Fruit fly (Drosophila melanogaster) whole organism, embryonic: Measurements from ENCODE around the gene Eno.
A peak's percentile ranks its signal among the peaks of the same experiment; 100 is the strongest.

Source experiments
- Ada2b ChIP-seq: fragments of 200-800 bp; sonication (Bioruptor generic); IDR thresholded peaks from 2 replicates; pipeline ENCODE4 v1.3.6; 2022; ENCODE audit warnings: missing biosample characterization, missing genetic modification characterization
- CG10267 ChIP-seq: fragments of 200-800 bp; sonication (Bioruptor generic); optimal IDR thresholded peaks from 2 replicates; lab custom pipeline; 2018; ENCODE audit warnings: missing biosample characterization, mild to moderate bottlenecking, missing genetic modification characterization, moderate library complexity
- CG11456 ChIP-seq: fragments of 200-800 bp; sonication (Bioruptor generic); IDR thresholded peaks from 3 replicates; pipeline ENCODE4 v1.3.6; 2022; ENCODE audit warnings: missing biosample characterization, missing genetic modification characterization
- CG1603 ChIP-seq: fragments of 200-800 bp; sonication (Bioruptor generic); optimal IDR thresholded peaks from 2 replicates; lab custom pipeline; 2019; ENCODE audit warnings: missing biosample characterization, mild to moderate bottlenecking, missing genetic modification characterization, moderate library complexity
- CG17912 ChIP-seq: fragments of 200-800 bp; sonication (Bioruptor generic); optimal IDR thresholded peaks from 2 replicates; lab custom pipeline; 2018; ENCODE audit warnings: missing biosample characterization, mild to moderate bottlenecking, missing genetic modification characterization
- CG3163 ChIP-seq: fragments of 200-800 bp; sonication (Bioruptor generic); optimal IDR thresholded peaks from 3 replicates; lab custom pipeline; 2016; ENCODE audit warnings: missing biosample characterization, missing genetic modification characterization
- CG3281 ChIP-seq: fragments of 200-800 bp; sonication (Bioruptor generic); optimal IDR thresholded peaks from 3 replicates; lab custom pipeline; 2017; ENCODE audit warnings: missing biosample characterization, mild to moderate bottlenecking, missing genetic modification characterization
- CG33557 ChIP-seq: fragments of 200-800 bp; sonication (Bioruptor generic); optimal IDR thresholded peaks from 2 replicates; lab custom pipeline; 2019; ENCODE audit warnings: missing biosample characterization, mild to moderate bottlenecking, missing genetic modification characterization, moderate library complexity
- CG34224 ChIP-seq: fragments of 200-800 bp; sonication (Bioruptor generic); IDR thresholded peaks from 3 replicates; pipeline ENCODE4 v1.3.6; 2022; ENCODE audit warnings: missing biosample characterization, missing genetic modification characterization; ENCODE audit not compliant: partially characterized antibody
- CG42726 ChIP-seq: fragments of 200-800 bp; sonication (Bioruptor generic); IDR thresholded peaks from 2 replicates; pipeline ENCODE4 v1.3.6; 2022; ENCODE audit warnings: missing biosample characterization, missing genetic modification characterization; ENCODE audit not compliant: partially characterized antibody
- CG4282 ChIP-seq: fragments of 200-800 bp; sonication (Bioruptor generic); optimal IDR thresholded peaks from 2 replicates; lab custom pipeline; 2016; ENCODE audit warnings: missing biosample characterization, missing genetic modification characterization
- CG4360 ChIP-seq: fragments of 200-800 bp; sonication (Bioruptor generic); IDR thresholded peaks from 2 replicates; pipeline ENCODE4 v1.3.6; 2022; ENCODE audit warnings: missing biosample characterization, missing genetic modification characterization
- CG4617 ChIP-seq: fragments of 200-800 bp; sonication (Bioruptor generic); optimal IDR thresholded peaks from 3 replicates; lab custom pipeline; 2016; ENCODE audit warnings: missing biosample characterization, missing genetic modification characterization, borderline replicate concordance
- CG7987 ChIP-seq: fragments of 200-800 bp; sonication (Bioruptor generic); optimal IDR thresholded peaks from 2 replicates; lab custom pipeline; 2018; ENCODE audit warnings: missing biosample characterization, mild to moderate bottlenecking, missing genetic modification characterization, moderate library complexity
- CG9437 ChIP-seq: fragments of 200-800 bp; sonication (Bioruptor generic); optimal IDR thresholded peaks from 2 replicates; lab custom pipeline; 2018; ENCODE audit warnings: missing biosample characterization, mild to moderate bottlenecking, missing genetic modification characterization
- ERR ChIP-seq: fragments of 200-800 bp; sonication (Bioruptor generic); optimal IDR thresholded peaks from 2 replicates; lab custom pipeline; 2016; ENCODE audit warnings: missing biosample characterization, missing genetic modification characterization
- HLH54F ChIP-seq: fragments of 200-800 bp; sonication (Bioruptor generic); optimal IDR thresholded peaks from 3 replicates; lab custom pipeline; 2016; ENCODE audit warnings: missing biosample characterization, missing genetic modification characterization
- Hand ChIP-seq: fragments of 200-800 bp; sonication (Bioruptor generic); optimal IDR thresholded peaks from 2 replicates; lab custom pipeline; 2017; ENCODE audit warnings: mild to moderate bottlenecking, missing biosample characterization, missing genetic modification reagents, missing genetic modification characterization
- HmgZ ChIP-seq: fragments of 200-800 bp; sonication (Bioruptor generic); optimal IDR thresholded peaks from 2 replicates; lab custom pipeline; 2018; ENCODE audit warnings: missing biosample characterization, mild to moderate bottlenecking, missing genetic modification characterization
- Hmr ChIP-seq: fragments of 200-800 bp; sonication (Bioruptor generic); optimal IDR thresholded peaks from 3 replicates; lab custom pipeline; 2017; ENCODE audit warnings: mild to moderate bottlenecking, missing biosample characterization, missing genetic modification reagents, missing genetic modification characterization
- MTF-1 ChIP-seq: fragments of 200-800 bp; sonication (Bioruptor generic); optimal IDR thresholded peaks from 2 replicates; lab custom pipeline; 2018; ENCODE audit warnings: missing biosample characterization, mild to moderate bottlenecking, missing genetic modification characterization, borderline replicate concordance
- Med ChIP-seq: fragments of 200-800 bp; sonication (Bioruptor generic); peaks from one replicate; lab custom pipeline; 2016; ENCODE audit warnings: missing biosample characterization, missing genetic modification characterization, mild to moderate bottlenecking, inconsistent platforms, moderate library complexity
- Meics ChIP-seq: fragments of 200-800 bp; sonication (Bioruptor generic); optimal IDR thresholded peaks from 2 replicates; lab custom pipeline; 2017; ENCODE audit warnings: missing biosample characterization, mild to moderate bottlenecking, missing genetic modification characterization
- Nf-YA ChIP-seq: fragments of 200-800 bp; sonication (Bioruptor generic); IDR thresholded peaks from 2 replicates; pipeline ENCODE4 v1.3.6; 2022; ENCODE audit warnings: missing biosample characterization, missing genetic modification characterization
- Pdp1 ChIP-seq, 2 experiments: fragments of 200-800 bp; sonication (Bioruptor generic); optimal IDR thresholded peaks; 3 replicates each; lab custom pipeline; 2016; ENCODE audit warnings: missing biosample characterization in 2 of 2, missing genetic modification characterization in 2 of 2, mild to moderate bottlenecking in 1 of 2, moderate library complexity in 1 of 2
- Sry-δ ChIP-seq: fragments of 200-800 bp; sonication (Bioruptor generic); optimal IDR thresholded peaks from 2 replicates; lab custom pipeline; 2016; ENCODE audit warnings: missing biosample characterization, missing genetic modification characterization
- Tbp ChIP-seq: fragments of >200 bp; optimal IDR thresholded peaks from 2 replicates; lab custom pipeline; 2018; ENCODE audit warnings: missing biosample characterization, missing genetic modification characterization
- Xbp1 ChIP-seq: fragments of 200-800 bp; sonication (Bioruptor generic); optimal IDR thresholded peaks from 3 replicates; lab custom pipeline; 2016; ENCODE audit warnings: missing biosample characterization, mild to moderate bottlenecking, missing genetic modification characterization
- amos ChIP-seq: fragments of 200-800 bp; sonication (Bioruptor generic); IDR thresholded peaks from 2 replicates; pipeline ENCODE4 v1.3.6; 2022; ENCODE audit warnings: missing biosample characterization, missing genetic modification characterization; ENCODE audit not compliant: partially characterized antibody
- caup ChIP-seq: fragments of 200-800 bp; sonication (Bioruptor generic); optimal IDR thresholded peaks from 3 replicates; lab custom pipeline; 2017; ENCODE audit warnings: missing biosample characterization, mild to moderate bottlenecking, missing genetic modification characterization, moderate library complexity; ENCODE audit not compliant: severe bottlenecking
- ci ChIP-seq: fragments of 200-800 bp; sonication (Bioruptor generic); IDR thresholded peaks from 3 replicates; pipeline ENCODE4 v1.3.6; 2022; ENCODE audit warnings: missing biosample characterization, missing genetic modification characterization
- dpn ChIP-seq, 2 experiments: fragments of 200-800 bp; sonication (Bioruptor generic); optimal IDR thresholded peaks; 3 replicates each; lab custom pipeline; 2016; ENCODE audit warnings: missing biosample characterization in 2 of 2, missing genetic modification characterization in 2 of 2
- ems ChIP-seq: fragments of 200-800 bp; sonication (Bioruptor generic); optimal IDR thresholded peaks from 3 replicates; lab custom pipeline; 2016; ENCODE audit warnings: missing biosample characterization, missing genetic modification characterization
- ewg ChIP-seq: fragments of 200-800 bp; sonication (Bioruptor generic); optimal IDR thresholded peaks from 3 replicates; lab custom pipeline; 2017; ENCODE audit warnings: mild to moderate bottlenecking, missing biosample characterization, missing genetic modification reagents, missing genetic modification characterization
- kni ChIP-seq: fragments of 200-800 bp; sonication (Bioruptor generic); optimal IDR thresholded peaks from 3 replicates; lab custom pipeline; 2017; ENCODE audit warnings: mild to moderate bottlenecking, missing biosample characterization, missing genetic modification reagents, missing genetic modification characterization
- knrl ChIP-seq: fragments of 200-800 bp; sonication (Bioruptor generic); IDR thresholded peaks from 3 replicates; pipeline ENCODE4 v1.3.6; 2022; ENCODE audit warnings: missing biosample characterization, missing genetic modification characterization; ENCODE audit not compliant: partially characterized antibody
- mld ChIP-seq: fragments of 200-800 bp; sonication (Bioruptor generic); IDR thresholded peaks from 3 replicates; pipeline ENCODE4 v1.3.6; 2022; ENCODE audit warnings: missing biosample characterization, missing genetic modification characterization; ENCODE audit not compliant: partially characterized antibody
- nmo ChIP-seq: fragments of 200-800 bp; sonication (Bioruptor generic); optimal IDR thresholded peaks from 2 replicates; lab custom pipeline; 2018; ENCODE audit warnings: missing biosample characterization, mild to moderate bottlenecking, missing genetic modification characterization, moderate library complexity
- p53 ChIP-seq: fragments of 200-800 bp; sonication (Bioruptor generic); optimal IDR thresholded peaks from 2 replicates; lab custom pipeline; 2016; ENCODE audit warnings: missing biosample characterization, missing genetic modification characterization
- pan ChIP-seq, 4 experiments: fragments of >200 bp in 3 of 4; fragments of 200-800 bp in 1 of 4; sonication (Bioruptor generic) in 1 of 4; optimal IDR thresholded peaks in 3 of 4; IDR thresholded peaks in 1 of 4; 2 replicates each; pipeline versions ENCODE4 v1.3.6 to Lab custom; 2017 to 2022; ENCODE audit warnings: missing biosample characterization in 2 of 4, missing genetic modification characterization in 2 of 4, mixed read lengths in 1 of 4
- pzg ChIP-seq: fragments of 200-800 bp; sonication (Bioruptor generic); optimal IDR thresholded peaks from 3 replicates; lab custom pipeline; 2018; ENCODE audit warnings: missing biosample characterization, mild to moderate bottlenecking, missing genetic modification characterization, moderate library complexity
- sim ChIP-seq: fragments of 200-800 bp; sonication (Bioruptor generic); IDR thresholded peaks from 2 replicates; pipeline ENCODE4 v1.3.6; 2022; ENCODE audit warnings: missing biosample characterization, missing genetic modification characterization
- stwl ChIP-seq: fragments of 200-800 bp; sonication (Bioruptor generic); optimal IDR thresholded peaks from 3 replicates; lab custom pipeline; 2018; ENCODE audit warnings: missing biosample characterization, mild to moderate bottlenecking, missing genetic modification characterization, moderate library complexity
- sug ChIP-seq: fragments of 200-800 bp; optimal IDR thresholded peaks from 2 replicates; lab custom pipeline; 2019; ENCODE audit warnings: missing biosample characterization, mild to moderate bottlenecking, missing genetic modification characterization, moderate library complexity
- tup ChIP-seq: fragments of 200-800 bp; sonication (Bioruptor generic); optimal IDR thresholded peaks from 2 replicates; lab custom pipeline; 2016; ENCODE audit warnings: missing biosample characterization, mild to moderate bottlenecking, missing genetic modification characterization, moderate library complexity
- unc-4 ChIP-seq: fragments of 200-800 bp; sonication (Bioruptor generic); IDR thresholded peaks from 2 replicates; pipeline ENCODE4 v1.3.6; 2022; ENCODE audit warnings: missing biosample characterization, missing genetic modification characterization; ENCODE audit not compliant: partially characterized antibody
- unpg ChIP-seq: fragments of 200-800 bp; sonication (Bioruptor generic); optimal IDR thresholded peaks from 3 replicates; lab custom pipeline; 2018; ENCODE audit warnings: missing biosample characterization, mild to moderate bottlenecking, missing genetic modification characterization, moderate library complexity
- wdn ChIP-seq: fragments of 200-800 bp; sonication (Bioruptor generic); IDR thresholded peaks from 2 replicates; pipeline ENCODE4 v1.3.6; 2022; ENCODE audit warnings: missing biosample characterization, missing genetic modification characterization

The Eno gene

DNA sequence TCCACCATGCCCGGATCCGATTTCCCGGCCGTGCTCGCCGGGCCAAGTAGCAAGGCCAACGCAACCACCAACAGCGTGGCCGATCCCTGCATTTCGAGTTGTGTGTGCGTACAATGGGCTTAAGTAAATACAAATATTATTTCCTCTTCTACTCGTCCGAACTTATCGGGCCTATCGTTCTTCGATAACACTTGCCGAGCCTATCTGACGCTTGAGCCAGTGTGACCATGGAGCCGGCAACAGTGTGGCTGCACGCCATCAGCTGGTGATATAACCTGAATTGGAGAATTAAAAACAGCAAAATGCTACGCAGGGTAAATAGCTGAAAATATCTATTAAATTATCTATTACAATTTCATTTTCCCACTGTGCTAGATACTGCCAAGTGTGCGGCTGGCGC lies 19.2 kb downstream of the Eno start, which contains the start of the genes CG17660 and mRpL48 (continued):
- TF ChIP-seq Meics (GFP tag; lab: Kevin White, UChicago) (peak; percentile 28), CG42726 (peak; percentile 73), p53 (GFP tag; lab: Kevin White, UChicago) (no peak), Nf-YA (GFP tag; lab: Robert Waterston, UW) (no peak), CG33557 (peak; percentile 7), Xbp1 (peak; percentile 25), unpg (peak; percentile 6), tup (GFP tag; lab: Kevin White, UChicago) (peak; percentile 23), pzg (peak; percentile 92), Med (GFP tag; lab: Kevin White, UChicago) (peak; percentile 86), CG1603 (tag; lab: Kevin White, UChicago) (peak; percentile 86), dpn (GFP tag; optimal IDR thresholded peaks at IDR 0.05; lab: Kevin White, UChicago) (peak in 1 of 2 experiments; percentile 4), Pdp1 (GFP tag; optimal IDR thresholded peaks at IDR 0.05; lab: Kevin White, UChicago) (peak in 1 of 2 experiments; percentile 100), CG4282 (no peak), CG4360 (peak; percentile 26; the same call in 1 of the 2 replicates), CG34224 (GFP tag; lab: Robert Waterston, UW) (peak; percentile 73), CG3281 (peak; percentile 37), sim (GFP tag; lab: Robert Waterston, UW) (no peak), wdn (GFP tag; lab: Robert Waterston, UW) (no peak), stwl (peak; percentile 92), knrl (peak; percentile 60; the same call in 2 of the 3 replicates), HLH54F (GFP tag; lab: Kevin White, UChicago) (no peak), CG4617 (GFP tag; lab: Kevin White, UChicago) (peak; percentile 89), HmgZ (tag; lab: Kevin White, UChicago) (peak; percentile 86), CG11456 (GFP tag; lab: Robert Waterston, UW) (no peak), ci (GFP tag; lab: Robert Waterston, UW) (peak; percentile 63; the same call in 2 of the 3 replicates), unc-4 (peak; percentile 66), CG17912 (GFP tag; lab: Kevin White, UChicago) (peak; percentile 2), CG10267 (tag; lab: Kevin White, UChicago) (peak; percentile 43), Hand (GFP tag; lab: Kevin White, UChicago) (no peak), amos (peak; percentile 76; the same call in 1 of the 2 replicates), CG9437 (GFP tag; lab: Kevin White, UChicago) (peak; percentile 32), CG7987 (GFP tag; lab: Kevin White, UChicago) (peak; percentile 49), kni (peak; percentile 12), MTF-1 (GFP tag; lab: Kevin White, UChicago) (peak; percentile 3), sug (tag; lab: Kevin White, UChicago) (peak; percentile 48), caup (GFP tag; lab: Kevin White, UChicago) (peak; percentile 22), ewg (GFP tag; lab: Kevin White, UChicago) (peak; percentile 7), Tbp (GFP tag; lab: Kevin White, UChicago) (no peak), Sry-δ (peak; percentile 73), nmo (GFP tag; lab: Kevin White, UChicago) (peak; percentile 49), pan (optimal IDR thresholded peaks at IDR 0.05; lab: Kevin White, UChicago) (no peak), pan (GFP tag; optimal IDR thresholded peaks at IDR 0.05 in 1 of 2, IDR thresholded peaks at IDR 0.05 in 1 of 2) (peak in 1 of 2 experiments; percentile 15), ERR (GFP tag; lab: Kevin White, UChicago) (peak; percentile 33), ems (GFP tag; lab: Kevin White, UChicago) (peak; percentile 18), mld (GFP tag; lab: Robert Waterston, UW) (peak; percentile 72; the same call in 2 of the 3 replicates), Hmr (GFP tag; lab: Kevin White, UChicago) (peak; percentile 43), Ada2b (GFP tag; lab: Robert Waterston, UW) (no peak), CG3163 (no peak)
